Worm (Caenorhabditis elegans): Measurements from ENCODE around the gene srab-9.
"Not testable (repeated sequence)": the region's sequence is repeated elsewhere in the genome, so short reads cannot be mapped to it uniquely, and the experiment has no call there.

Gene srab-9

DNA sequence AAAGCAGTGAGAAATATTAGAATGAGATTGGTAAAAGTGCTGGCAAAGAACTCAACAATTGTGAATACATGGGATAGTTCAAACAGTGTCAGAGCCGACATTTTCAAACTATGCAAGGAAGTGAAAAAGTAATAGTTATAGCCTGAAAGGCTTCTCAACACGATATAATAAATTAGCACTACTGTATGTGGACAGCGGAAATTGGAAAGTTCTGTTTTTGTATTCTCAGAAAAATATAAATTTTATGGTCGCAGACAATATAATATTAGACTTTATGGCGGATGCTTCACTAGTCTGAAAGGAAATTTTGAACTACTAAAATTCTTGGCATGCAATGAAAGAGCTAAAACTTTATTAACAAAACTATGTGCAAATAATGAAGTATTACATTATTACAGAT, 35.3 kb downstream of the srab-9 start, which contains the start of gene str-69:
Gene str-69 (minus strand): TSS at position 101 of the 400 bp plus-strand sequence.
- TF ChIP-seq nhr-2 (tag; optimal IDR thresholded peaks at IDR 0.05) (no peak), ham-2 (GFP tag; optimal IDR thresholded peaks at IDR 0.05) (no peak), blmp-1 (tag; optimal IDR thresholded peaks at IDR 0.05) (no peak), bed-3 (GFP tag; optimal IDR thresholded peaks at IDR 0.05) (no peak), mls-2 (tag; optimal IDR thresholded peaks at IDR 0.05) (no peak), pha-4 (tag; optimal IDR thresholded peaks at IDR 0.05) (no peak), cnd-1 (tag; optimal IDR thresholded peaks at IDR 0.05) (no peak), drap-1 (GFP tag; optimal IDR thresholded peaks at IDR 0.05) (no peak), tbx-8 (GFP tag; optimal IDR thresholded peaks at IDR 0.05) (no peak), mab-5 (tag; optimal IDR thresholded peaks at IDR 0.05) (no peak), unc-39 (tag; optimal IDR thresholded peaks at IDR 0.05) (no peak), ztf-11 (tag; optimal IDR thresholded peaks at IDR 0.05) (no peak), mep-1 (tag; optimal IDR thresholded peaks at IDR 0.05) (no peak), lin-13 (tag; optimal IDR thresholded peaks at IDR 0.05) (no peak), unc-120 (tag; optimal IDR thresholded peaks at IDR 0.05; ENCODE audit: poor library complexity, severe bottlenecking) (no peak)

- TF ChIP-seq ceh-83 (GFP tag; optimal IDR thresholded peaks at IDR 0.05) (no peak), elt-3 (tag; optimal IDR thresholded peaks at IDR 0.05) (no peak), zip-8 (tag; optimal IDR thresholded peaks at IDR 0.05) (no peak), ham-2 (GFP tag; optimal IDR thresholded peaks at IDR 0.05) (no peak), lin-32 (GFP tag; optimal IDR thresholded peaks at IDR 0.05) (no peak), unc-62 (GFP tag; optimal IDR thresholded peaks at IDR 0.05) (no peak), unc-39 (tag; optimal IDR thresholded peaks at IDR 0.05) (no peak), ceh-43 (GFP tag; optimal IDR thresholded peaks at IDR 0.05) (no peak), nhr-2 (tag; optimal IDR thresholded peaks at IDR 0.05) (no peak), bed-3 (GFP tag; optimal IDR thresholded peaks at IDR 0.05) (no peak), mls-2 (tag; optimal IDR thresholded peaks at IDR 0.05) (no peak), ceh-39 (tag; optimal IDR thresholded peaks at IDR 0.05) (no peak), nhr-28 (tag; optimal IDR thresholded peaks at IDR 0.05) (no peak), elt-1 (tag; optimal IDR thresholded peaks at IDR 0.05; ENCODE audit: borderline replicate concordance, insufficient read depth) (no peak), ces-1 (GFP tag; optimal IDR thresholded peaks at IDR 0.05) (no peak), mab-5 (tag; optimal IDR thresholded peaks at IDR 0.05) (no peak), drap-1 (GFP tag; optimal IDR thresholded peaks at IDR 0.05) (no peak)
Measured at ce11 chrV:3104134-3104533, 37.0 kb downstream of the srab-9 start, which contains the start of gene str-66. TSS of gene str-66 (minus strand) at chrV:3104234.

DNA sequence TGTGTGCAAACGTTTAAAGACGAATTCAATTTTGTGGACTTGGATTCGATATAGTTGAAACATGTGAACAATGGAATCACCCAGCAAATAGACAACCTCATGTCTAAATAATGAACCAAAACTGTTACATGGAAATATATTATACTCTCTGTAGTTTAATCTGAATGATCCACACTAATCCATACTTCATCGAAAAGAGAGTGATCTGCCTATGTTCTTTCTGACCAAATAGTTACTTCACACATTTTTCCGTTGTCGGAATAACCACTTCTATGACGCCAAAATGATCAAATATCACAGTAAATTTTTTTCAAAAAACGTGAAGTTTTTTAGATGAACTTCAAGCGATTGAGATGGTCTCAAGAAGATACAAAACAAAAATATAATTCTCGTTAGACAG, 39.0 kb downstream of the srab-9 start, which contains the start of gene Y73C8C.4:
Gene Y73C8C.4 (minus strand): TSS at position 101 of the 400 bp plus-strand sequence.
- TF ChIP-seq mab-5, ztf-11, ceh-39 (tag; optimal IDR thresholded peaks at IDR 0.05): not testable (repeated sequence)

DNA sequence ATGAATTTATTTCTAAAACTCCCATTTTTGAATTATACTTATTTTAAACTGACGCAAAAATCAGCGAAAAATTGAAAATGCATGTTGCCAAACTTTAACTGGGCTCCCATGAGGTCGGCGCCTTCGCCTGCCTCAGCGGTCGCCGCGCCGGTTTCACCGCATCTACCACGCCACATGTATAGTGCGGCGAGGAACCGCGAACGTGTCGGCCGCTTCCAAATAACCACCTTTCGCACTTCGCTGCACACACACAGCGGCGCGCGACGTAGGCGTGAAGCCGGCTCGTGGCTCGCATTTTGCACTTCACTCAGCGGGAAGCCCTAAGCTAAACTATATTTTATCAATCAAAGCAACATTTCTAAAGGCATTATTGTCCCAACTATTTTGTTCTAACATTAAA, 40.6 kb downstream of the srab-9 start:
- TF ChIP-seq zip-8 (tag; optimal IDR thresholded peaks at IDR 0.05) (no peak), unc-39 (tag; optimal IDR thresholded peaks at IDR 0.05) (no peak), ztf-11 (tag; optimal IDR thresholded peaks at IDR 0.05) (no peak)

DNA sequence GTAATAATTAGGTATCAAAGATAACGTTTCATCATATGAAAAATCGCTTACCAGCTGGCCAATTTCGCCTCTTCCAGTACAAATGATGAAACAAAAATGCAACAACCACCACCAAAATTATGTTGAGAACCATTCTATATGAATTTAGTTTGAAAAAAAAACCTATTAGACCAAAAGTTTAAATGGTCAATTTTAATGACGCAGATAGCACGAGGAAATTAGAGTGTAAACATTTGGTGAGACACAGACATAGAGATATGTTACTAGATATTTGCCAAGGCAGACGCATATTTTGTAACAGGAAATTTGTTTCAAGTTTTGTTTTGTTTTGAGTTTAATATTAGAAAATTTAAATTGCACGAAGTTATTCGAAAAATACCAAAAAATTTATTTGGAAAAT, 46.7 kb downstream of the srab-9 start, which contains the start of gene cyp-33C9:
Gene cyp-33C9 (minus strand): TSS at position 211 of the 400 bp plus-strand sequence.
- no peak for TF ChIP-seq drap-1 (GFP tag; optimal IDR thresholded peaks at IDR 0.05)
- no peak for TF ChIP-seq snpc-4 (tag; optimal IDR thresholded peaks at IDR 0.05)
- no peak for TF ChIP-seq elt-1 (tag; optimal IDR thresholded peaks at IDR 0.05; ENCODE audit: borderline replicate concordance, insufficient read depth)
- TF ChIP-seq elt-3 (tag; optimal IDR thresholded peaks at IDR 0.05): no peak
- TF ChIP-seq bed-3 (GFP tag; optimal IDR thresholded peaks at IDR 0.05): no peak
- TF ChIP-seq lsy-2 (tag; optimal IDR thresholded peaks at IDR 0.05): no peak
- no peak for TF ChIP-seq ceh-83 (GFP tag; optimal IDR thresholded peaks at IDR 0.05)

Data from whole organism, mixed stage, embryonic.